Fruit fly (Drosophila melanogaster) whole organism, wandering third instar larva: ENCODE data around the gene CG12279.

ENCODE experiments used
- Abd-B ChIP-seq: fragments of >200 bp; optimal IDR thresholded peaks from 2 replicates; lab custom pipeline; 2017; ENCODE audit warnings: missing biosample characterization, missing genetic modification characterization
- CG32264 ChIP-seq: fragments of 200-800 bp; sonication (Bioruptor generic); optimal IDR thresholded peaks from 2 replicates; lab custom pipeline; 2016; ENCODE audit warnings: missing biosample characterization, missing genetic modification characterization
- CG9705 ChIP-seq: fragments of 200-800 bp; sonication (Bioruptor generic); optimal IDR thresholded peaks from 2 replicates; lab custom pipeline; 2018; ENCODE audit warnings: missing biosample characterization, mild to moderate bottlenecking, missing genetic modification characterization
- CrebA ChIP-seq: fragments of 200-800 bp; sonication (Bioruptor generic); optimal IDR thresholded peaks from 2 replicates; lab custom pipeline; 2016; ENCODE audit warnings: missing biosample characterization, mild to moderate bottlenecking, missing genetic modification characterization, borderline replicate concordance
- Dfd ChIP-seq: fragments of >200 bp; optimal IDR thresholded peaks from 2 replicates; lab custom pipeline; 2017; ENCODE audit warnings: missing biosample characterization, missing genetic modification characterization
- Dif ChIP-seq: fragments of 200-275, 200-300 bp; sonication (Bioruptor generic); optimal IDR thresholded peaks from 2 replicates; lab custom pipeline; 2018; ENCODE audit warnings: missing biosample characterization, missing genetic modification characterization; ENCODE audit not compliant: partially characterized antibody
- GATAd ChIP-seq: sonication (Bioruptor generic); optimal IDR thresholded peaks from 2 replicates; lab custom pipeline; 2016; ENCODE audit warnings: missing biosample characterization, missing genetic modification characterization
- HLH106 ChIP-seq: fragments of 200-800 bp; optimal IDR thresholded peaks from 3 replicates; lab custom pipeline; 2019; ENCODE audit warnings: missing biosample characterization, mild to moderate bottlenecking, missing genetic modification characterization, moderate library complexity
- Hr78 ChIP-seq: fragments of >200 bp; optimal IDR thresholded peaks from 2 replicates; lab custom pipeline; 2017; ENCODE audit warnings: missing biosample characterization, missing genetic modification characterization
- Mio ChIP-seq: sonication (Bioruptor generic); optimal IDR thresholded peaks from 2 replicates; lab custom pipeline; 2016; ENCODE audit warnings: missing biosample characterization, missing genetic modification characterization
- Myc ChIP-seq: fragments of >200 bp; optimal IDR thresholded peaks from 2 replicates; lab custom pipeline; 2017
- OdsH ChIP-seq: fragments of 200-800 bp; sonication (Bioruptor generic); optimal IDR thresholded peaks from 2 replicates; lab custom pipeline; 2016; ENCODE audit warnings: missing biosample characterization, mild to moderate bottlenecking, missing genetic modification characterization
- Rel ChIP-seq, 2 experiments: fragments of 200-800 bp; sonication (Bioruptor generic) in 1 of 2; optimal IDR thresholded peaks; 2 replicates in 1 of 2; 3 replicates in 1 of 2; lab custom pipeline; 2016 to 2019; ENCODE audit warnings: mild to moderate bottlenecking in 2 of 2, missing biosample characterization in 2 of 2, missing genetic modification characterization in 2 of 2, moderate library complexity in 1 of 2
- Sp1 ChIP-seq: fragments of 200-800 bp; sonication (Bioruptor generic); optimal IDR thresholded peaks from 3 replicates; lab custom pipeline; 2019; ENCODE audit warnings: missing biosample characterization, mild to moderate bottlenecking, missing genetic modification characterization, moderate library complexity
- Vsx2 ChIP-seq: fragments of 200-300, 225-300 bp; sonication (Bioruptor generic); optimal IDR thresholded peaks from 2 replicates; lab custom pipeline; 2018; ENCODE audit warnings: missing biosample characterization, missing genetic modification characterization; ENCODE audit not compliant: partially characterized antibody
- br ChIP-seq: fragments of 200-800 bp; sonication (Bioruptor generic); optimal IDR thresholded peaks from 2 replicates; lab custom pipeline; 2016; ENCODE audit warnings: missing biosample characterization, missing genetic modification characterization
- brk ChIP-seq: fragments of 200-800 bp; sonication (Bioruptor generic); optimal IDR thresholded peaks from 2 replicates; lab custom pipeline; 2016; ENCODE audit warnings: missing biosample characterization, mild to moderate bottlenecking, missing genetic modification characterization
- dl ChIP-seq, 2 experiments: fragments of 175-275, 200-275 bp in 1 of 2; fragments of 200-275 bp in 1 of 2; sonication (Bioruptor generic); optimal IDR thresholded peaks; lab custom pipeline; 2018; ENCODE audit warnings: mild to moderate bottlenecking in 2 of 2, missing biosample characterization in 2 of 2, missing genetic modification characterization in 2 of 2, moderate library complexity in 2 of 2; ENCODE audit not compliant: partially characterized antibody in 2 of 2, insufficient read depth in 1 of 2
- dmrt93B ChIP-seq: fragments of 200-800 bp; sonication (Bioruptor generic); optimal IDR thresholded peaks from 2 replicates; lab custom pipeline; 2018; ENCODE audit warnings: missing biosample characterization, mild to moderate bottlenecking, missing genetic modification characterization
- dsf ChIP-seq: sonication (Bioruptor generic); optimal IDR thresholded peaks from 2 replicates; lab custom pipeline; 2016; ENCODE audit warnings: missing biosample characterization, missing genetic modification characterization, borderline replicate concordance
- ey ChIP-seq: fragments of 200-800 bp; sonication (Bioruptor generic); optimal IDR thresholded peaks from 2 replicates; lab custom pipeline; 2016; ENCODE audit warnings: missing biosample characterization, missing genetic modification characterization
- foxo ChIP-seq, 2 experiments: fragments of 200-800 bp; sonication (Bioruptor generic); optimal IDR thresholded peaks; 2 replicates in 1 of 2; 3 replicates in 1 of 2; lab custom pipeline; 2016 to 2017; ENCODE audit warnings: missing biosample characterization in 2 of 2, missing genetic modification characterization in 2 of 2
- h ChIP-seq: fragments of 200-800 bp; sonication (Bioruptor generic); optimal IDR thresholded peaks from 3 replicates; lab custom pipeline; 2016; ENCODE audit warnings: missing biosample characterization, mild to moderate bottlenecking, missing genetic modification characterization
- jim ChIP-seq: fragments of 175-275, 200-325 bp; sonication (Bioruptor generic); optimal IDR thresholded peaks from 2 replicates; lab custom pipeline; 2016; ENCODE audit warnings: missing biosample characterization, mild to moderate bottlenecking, missing genetic modification characterization
- lola ChIP-seq: fragments of >200 bp; optimal IDR thresholded peaks from 2 replicates; lab custom pipeline; 2017; ENCODE audit warnings: missing biosample characterization, missing genetic modification characterization
- pan ChIP-seq: fragments of >200 bp; optimal IDR thresholded peaks from 2 replicates; lab custom pipeline; 2017
- psq ChIP-seq: fragments of 200-800 bp; sonication (Bioruptor generic); optimal IDR thresholded peaks from 3 replicates; lab custom pipeline; 2017; ENCODE audit warnings: missing biosample characterization, mild to moderate bottlenecking, missing genetic modification characterization, moderate library complexity
- sage ChIP-seq: fragments of 200-800 bp; sonication (Bioruptor generic); optimal IDR thresholded peaks from 2 replicates; lab custom pipeline; 2016; ENCODE audit warnings: missing biosample characterization, mild to moderate bottlenecking, missing genetic modification characterization
- sv ChIP-seq: fragments of 200-800 bp; sonication (Bioruptor generic); optimal IDR thresholded peaks from 3 replicates; lab custom pipeline; 2016; ENCODE audit warnings: missing biosample characterization, missing genetic modification characterization
- tai ChIP-seq: sonication (Bioruptor generic); optimal IDR thresholded peaks from 2 replicates; lab custom pipeline; 2016; ENCODE audit warnings: missing biosample characterization, missing genetic modification characterization
- usp ChIP-seq: fragments of >200 bp; optimal IDR thresholded peaks from 2 replicates; lab custom pipeline; 2017; ENCODE audit warnings: missing biosample characterization, missing genetic modification characterization
- woc ChIP-seq: sonication (Bioruptor generic); optimal IDR thresholded peaks from 2 replicates; lab custom pipeline; 2016; ENCODE audit warnings: missing biosample characterization, mild to moderate bottlenecking, missing genetic modification characterization

CG12279 gene

DNA sequence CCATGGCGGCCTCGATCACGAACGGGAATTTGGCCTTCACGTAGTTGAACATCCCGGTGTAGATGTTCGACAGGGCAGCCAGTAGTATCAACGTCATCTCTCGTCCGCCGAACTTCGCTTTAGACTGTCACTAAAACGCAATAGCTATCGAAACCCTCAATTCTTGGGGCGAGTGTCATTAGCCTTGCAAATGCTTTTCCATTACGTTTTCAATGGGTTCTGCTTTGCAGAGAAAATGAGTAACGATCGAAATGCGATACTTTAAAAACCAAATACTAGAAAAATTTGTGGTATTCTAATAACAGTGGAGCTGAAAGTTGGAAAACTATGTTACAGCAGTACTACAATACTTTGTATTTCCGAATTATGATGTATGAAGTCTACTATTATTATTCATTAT is 28.7 kb upstream of the CG12279 start, which contains the start of gene CG43630:
CG43630 (minus strand) TSS at position 101 of the 400 bp plus-strand sequence.
- TF ChIP-seq Sp1 (GFP tag; lab: Kevin White, UChicago) (no peak), Hr78 (GFP tag; lab: Kevin White, UChicago) (no peak), pan (no peak), sage (no peak), brk (no peak), dsf (GFP tag; lab: Kevin White, UChicago) (no peak), HLH106 (tag; lab: Kevin White, UChicago) (no peak), lola (GFP tag; lab: Kevin White, UChicago) (no peak), usp (GFP tag; lab: Kevin White, UChicago) (no peak), Vsx2 (GFP tag; lab: Kevin White, UChicago) (no peak), dl (GFP tag; optimal IDR thresholded peaks at IDR 0.05; lab: Kevin White, UChicago; ENCODE audit: insufficient read depth in 1 of 2, partially characterized antibody in 2 of 2) (no peak), dmrt93B (no peak), ey (GFP tag; lab: Kevin White, UChicago) (no peak), CG32264 (GFP tag; lab: Kevin White, UChicago) (no peak), jim (GFP tag; lab: Kevin White, UChicago) (no peak), OdsH (GFP tag; lab: Kevin White, UChicago) (no peak), psq (GFP tag; lab: Kevin White, UChicago) (no peak), Myc (lab: Kevin White, UChicago) (no peak), Mio (GFP tag; lab: Kevin White, UChicago) (no peak), GATAd (GFP tag; lab: Kevin White, UChicago) (no peak)

DNA sequence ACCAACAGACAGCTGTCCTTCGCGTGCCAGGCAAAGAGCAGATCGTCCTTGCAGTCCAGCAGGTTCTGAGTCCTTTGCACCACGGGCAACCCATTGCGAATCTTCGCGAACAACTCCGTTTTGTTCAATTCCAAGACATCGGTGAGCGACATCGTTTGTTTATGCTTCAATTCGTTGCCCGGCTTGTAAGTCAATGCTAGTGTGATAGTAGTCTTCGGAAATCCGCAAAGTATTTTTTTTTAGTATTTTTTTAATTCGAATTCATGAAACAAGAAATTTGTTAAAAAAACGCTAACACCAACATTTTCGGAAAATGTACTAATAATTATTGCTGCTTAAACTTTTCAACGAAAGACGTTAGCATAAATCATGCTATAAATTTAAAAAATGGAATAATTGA is 26.0 kb upstream of the CG12279 start, which contains the start of gene mbo:
mbo (minus strand) TSS at position 203 of the 400 bp plus-strand sequence.
- TF ChIP-seq Dfd (GFP tag; lab: Kevin White, UChicago) (no peak), usp (GFP tag; lab: Kevin White, UChicago) (no peak), CrebA (GFP tag; lab: Kevin White, UChicago) (no peak), dmrt93B (no peak), lola (GFP tag; lab: Kevin White, UChicago) (no peak), br (GFP tag; lab: Kevin White, UChicago) (no peak), OdsH (GFP tag; lab: Kevin White, UChicago) (no peak), jim (GFP tag; lab: Kevin White, UChicago) (no peak), brk (no peak), CG32264 (GFP tag; lab: Kevin White, UChicago) (no peak), woc (GFP tag; lab: Kevin White, UChicago) (no peak), pan (no peak), Vsx2 (GFP tag; lab: Kevin White, UChicago) (no peak), HLH106 (tag; lab: Kevin White, UChicago) (no peak), Sp1 (GFP tag; lab: Kevin White, UChicago) (no peak)

DNA sequence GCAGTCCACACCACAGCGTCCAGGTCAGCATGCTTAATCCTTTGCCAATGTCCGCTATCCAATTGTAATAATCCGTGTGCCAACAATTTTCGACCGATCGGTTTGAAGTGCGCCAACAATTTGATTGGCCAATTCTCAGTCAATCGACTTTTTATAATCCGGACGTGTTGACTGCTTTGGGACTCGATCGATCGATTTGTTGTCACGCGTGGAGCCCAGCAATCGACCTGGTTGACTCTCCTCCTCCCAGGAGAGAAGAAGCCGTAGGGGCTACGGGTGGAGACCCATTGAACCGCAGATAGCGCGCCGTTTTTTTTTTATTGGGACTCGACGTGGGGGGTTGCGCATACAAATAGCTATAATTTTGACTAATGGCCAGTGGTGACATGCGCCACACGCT is 23.6 kb upstream of the CG12279 start, which contains the start of gene Cyp313a4:
Cyp313a4 (minus strand) TSS at position 101 of the 400 bp plus-strand sequence.
- TF ChIP-seq Myc (lab: Kevin White, UChicago) (no peak), CG32264 (GFP tag; lab: Kevin White, UChicago) (no peak), psq (GFP tag; lab: Kevin White, UChicago) (no peak), dl (GFP tag; optimal IDR thresholded peaks at IDR 0.05; lab: Kevin White, UChicago; ENCODE audit: insufficient read depth in 1 of 2, partially characterized antibody in 2 of 2) (no peak), tai (GFP tag; lab: Kevin White, UChicago) (no peak), HLH106 (tag; lab: Kevin White, UChicago) (no peak), dmrt93B (no peak), OdsH (GFP tag; lab: Kevin White, UChicago) (no peak), foxo (GFP tag; optimal IDR thresholded peaks at IDR 0.05; lab: Kevin White, UChicago) (no peak), br (GFP tag; lab: Kevin White, UChicago) (no peak), woc (GFP tag; lab: Kevin White, UChicago) (no peak), Abd-B (no peak), lola (GFP tag; lab: Kevin White, UChicago) (no peak), ey (GFP tag; lab: Kevin White, UChicago) (no peak), usp (GFP tag; lab: Kevin White, UChicago) (no peak), h (no peak), sv (GFP tag; lab: Kevin White, UChicago) (no peak)
- TF ChIP-seq, all 38 proteins: peak for 0

DNA sequence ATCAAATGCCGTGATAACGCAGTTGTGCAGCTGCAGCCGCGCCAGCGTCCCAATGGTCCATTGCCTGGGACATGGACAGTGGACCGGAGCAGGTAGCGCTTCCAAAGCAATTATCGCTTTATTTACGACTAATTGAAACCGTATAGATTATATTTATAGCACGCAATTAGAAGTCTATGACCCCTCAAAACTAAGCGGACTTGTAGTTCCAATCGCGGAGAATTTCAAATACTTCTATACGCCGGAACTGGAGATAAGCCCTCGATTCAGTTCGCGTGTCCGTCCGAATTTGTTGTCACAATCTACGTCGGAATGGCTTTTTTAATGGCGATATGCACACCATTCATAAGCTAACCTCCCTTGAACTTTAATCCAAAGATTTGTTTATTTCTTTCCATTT is 19.6 kb upstream of the CG12279 start:
- no peak for TF ChIP-seq Abd-B
- TF ChIP-seq CG9705 (GFP tag; lab: Kevin White, UChicago) = no peak
- no peak for TF ChIP-seq tai (GFP tag; lab: Kevin White, UChicago)
- no peak for TF ChIP-seq Dif
- TF ChIP-seq CG32264 (GFP tag; lab: Kevin White, UChicago) = no peak
- no peak for TF ChIP-seq brk
- no peak for TF ChIP-seq woc (GFP tag; lab: Kevin White, UChicago)
- no peak for TF ChIP-seq Rel (GFP tag; optimal IDR thresholded peaks at IDR 0.05; lab: Kevin White, UChicago)
- no peak for TF ChIP-seq Rel (tag; optimal IDR thresholded peaks at IDR 0.05; lab: Kevin White, UChicago)
- TF ChIP-seq CrebA (GFP tag; lab: Kevin White, UChicago) = no peak
- TF ChIP-seq Dfd (GFP tag; lab: Kevin White, UChicago) = no peak
- TF ChIP-seq OdsH (GFP tag; lab: Kevin White, UChicago) = no peak
